Fruit fly (Drosophila melanogaster) whole organism, prepupa: ENCODE results near the gene CG14958.

ENCODE experiments used
- Blimp-1 ChIP-seq: fragments of 200-800 bp; sonication (Bioruptor generic); optimal IDR thresholded peaks from 3 replicates; lab custom pipeline; 2017; ENCODE audit warnings: missing biosample characterization, missing genetic modification characterization, mild to moderate bottlenecking, moderate library complexity, missing genetic modification reagents
- CG10669 ChIP-seq: fragments of 200-800 bp; sonication (Bioruptor generic); optimal IDR thresholded peaks from 3 replicates; lab custom pipeline; 2018; ENCODE audit warnings: missing biosample characterization, mild to moderate bottlenecking, missing genetic modification characterization, moderate library complexity
- CG1621 ChIP-seq: fragments of 200-800 bp; sonication (Bioruptor generic); optimal IDR thresholded peaks from 3 replicates; lab custom pipeline; 2018; ENCODE audit warnings: missing biosample characterization, mild to moderate bottlenecking, missing genetic modification characterization
- CG16779 ChIP-seq: fragments of 200-800 bp; sonication (Bioruptor generic); optimal IDR thresholded peaks from 3 replicates; lab custom pipeline; 2017; ENCODE audit warnings: missing biosample characterization, mild to moderate bottlenecking, missing genetic modification characterization
- CG31627 ChIP-seq: fragments of 200-800 bp; sonication (Bioruptor generic); optimal IDR thresholded peaks from 3 replicates; lab custom pipeline; 2016; ENCODE audit warnings: missing biosample characterization, missing genetic modification characterization
- CG32006 ChIP-seq: fragments of 200-800 bp; sonication (Bioruptor generic); optimal IDR thresholded peaks from 3 replicates; lab custom pipeline; 2017; ENCODE audit warnings: missing biosample characterization, mild to moderate bottlenecking, missing genetic modification characterization
- CG4318 ChIP-seq: fragments of 200-800 bp; sonication (Bioruptor generic); optimal IDR thresholded peaks from 3 replicates; lab custom pipeline; 2017; ENCODE audit warnings: missing biosample characterization, mild to moderate bottlenecking, missing genetic modification characterization
- CG6163 ChIP-seq: fragments of 200-800 bp; sonication (Bioruptor generic); IDR thresholded peaks from 3 replicates; pipeline ENCODE4 v1.3.6; 2022; ENCODE audit warnings: missing biosample characterization, missing genetic modification characterization
- CG6792 ChIP-seq: fragments of 200-800 bp; sonication (Bioruptor generic); optimal IDR thresholded peaks from 3 replicates; lab custom pipeline; 2016; ENCODE audit warnings: missing biosample characterization, missing genetic modification characterization
- CG6808 ChIP-seq: fragments of 200-800 bp; sonication (Bioruptor generic); optimal IDR thresholded peaks from 3 replicates; lab custom pipeline; 2017; ENCODE audit warnings: missing biosample characterization, missing genetic modification characterization, mild to moderate bottlenecking, moderate library complexity, missing genetic modification reagents
- CG6854 ChIP-seq: fragments of 200-800 bp; sonication (Bioruptor generic); optimal IDR thresholded peaks from 2 replicates; lab custom pipeline; 2017; ENCODE audit warnings: missing biosample characterization, mild to moderate bottlenecking, missing genetic modification characterization
- CG7368 ChIP-seq: fragments of 200-800 bp; sonication (Bioruptor generic); optimal IDR thresholded peaks from 3 replicates; lab custom pipeline; 2016; ENCODE audit warnings: missing biosample characterization, missing genetic modification characterization
- CG8119 ChIP-seq: fragments of 200-800 bp; sonication (Bioruptor generic); IDR thresholded peaks from 3 replicates; pipeline ENCODE4 v1.3.6; 2022; ENCODE audit warnings: missing biosample characterization, missing genetic modification characterization
- CG8632 ChIP-seq: fragments of 200-800 bp; sonication (Bioruptor generic); optimal IDR thresholded peaks from 3 replicates; lab custom pipeline; 2016; ENCODE audit warnings: missing biosample characterization, missing genetic modification characterization
- CG9139 ChIP-seq: fragments of 200-800 bp; sonication (Bioruptor generic); optimal IDR thresholded peaks from 3 replicates; lab custom pipeline; 2017; ENCODE audit warnings: missing biosample characterization, mild to moderate bottlenecking, missing genetic modification characterization
- Eip78C ChIP-seq: fragments of 200-800 bp; sonication (Bioruptor generic); peaks from one replicate; lab custom pipeline; 2016; ENCODE audit warnings: missing biosample characterization, missing genetic modification characterization
- Ets96B ChIP-seq: fragments of 200-800 bp; optimal IDR thresholded peaks from 2 replicates; lab custom pipeline; 2019; ENCODE audit warnings: missing biosample characterization, mild to moderate bottlenecking, missing genetic modification characterization, moderate library complexity
- Gug ChIP-seq: fragments of 200-800 bp; sonication (Bioruptor generic); IDR thresholded peaks from 2 replicates; pipeline ENCODE4 v1.3.6; 2022; ENCODE audit warnings: missing biosample characterization, missing genetic modification characterization
- Hr39 ChIP-seq: fragments of 200-800 bp; sonication (Bioruptor generic); optimal IDR thresholded peaks from 2 replicates; lab custom pipeline; 2016; ENCODE audit warnings: missing biosample characterization, missing genetic modification characterization
- Met ChIP-seq: fragments of 200-800 bp; sonication (Bioruptor generic); optimal IDR thresholded peaks from 3 replicates; lab custom pipeline; 2016; ENCODE audit warnings: missing biosample characterization, missing genetic modification characterization
- Smox ChIP-seq: fragments of 200-800 bp; sonication (Bioruptor generic); optimal IDR thresholded peaks from 3 replicates; lab custom pipeline; 2016; ENCODE audit warnings: missing biosample characterization, missing genetic modification characterization
- Sox102F ChIP-seq: fragments of 200-800 bp; sonication (Bioruptor generic); optimal IDR thresholded peaks from 2 replicates; lab custom pipeline; 2016; ENCODE audit warnings: missing biosample characterization, mild to moderate bottlenecking, missing genetic modification characterization
- Sox14 ChIP-seq: fragments of 200-800 bp; sonication (Bioruptor generic); optimal IDR thresholded peaks from 3 replicates; lab custom pipeline; 2016; ENCODE audit warnings: missing biosample characterization, missing genetic modification characterization
- Sox15 ChIP-seq: fragments of 200-800 bp; sonication (Bioruptor generic); optimal IDR thresholded peaks from 3 replicates; lab custom pipeline; 2016; ENCODE audit warnings: missing biosample characterization, missing genetic modification characterization
- achi ChIP-seq: fragments of 200-800 bp; sonication (Bioruptor generic); optimal IDR thresholded peaks from 3 replicates; lab custom pipeline; 2016; ENCODE audit warnings: missing biosample characterization, missing genetic modification characterization
- dsx ChIP-seq: fragments of 200-800 bp; optimal IDR thresholded peaks from 3 replicates; lab custom pipeline; 2019; ENCODE audit warnings: missing biosample characterization, mild to moderate bottlenecking, missing genetic modification characterization, moderate library complexity; ENCODE audit not compliant: poor library complexity, severe bottlenecking
- eg ChIP-seq: fragments of 200-800 bp; sonication (Bioruptor generic); IDR thresholded peaks from 3 replicates; pipeline ENCODE4 v1.3.6; 2022; ENCODE audit warnings: missing biosample characterization, missing genetic modification characterization
- esn ChIP-seq: fragments of 200-800 bp; sonication (Bioruptor generic); optimal IDR thresholded peaks from 2 replicates; lab custom pipeline; 2016; ENCODE audit warnings: missing biosample characterization, mild to moderate bottlenecking, missing genetic modification characterization, moderate library complexity
- fd59A ChIP-seq: fragments of 200-800 bp; sonication (Bioruptor generic); optimal IDR thresholded peaks from 2 replicates; lab custom pipeline; 2017; ENCODE audit warnings: missing biosample characterization, mild to moderate bottlenecking, missing genetic modification characterization, missing genetic modification reagents
- fd85E ChIP-seq: fragments of 200-800 bp; sonication (Bioruptor generic); optimal IDR thresholded peaks from 3 replicates; lab custom pipeline; 2016; ENCODE audit warnings: missing biosample characterization, missing genetic modification characterization
- fkh ChIP-seq: fragments of 200-800 bp; sonication (Bioruptor generic); optimal IDR thresholded peaks from 3 replicates; lab custom pipeline; 2017; ENCODE audit warnings: missing biosample characterization, mild to moderate bottlenecking, missing genetic modification characterization, moderate library complexity
- salr ChIP-seq, 2 experiments: fragments of 200-800 bp; sonication (Bioruptor generic); optimal IDR thresholded peaks; 3 replicates each; lab custom pipeline; 2016 to 2018; ENCODE audit warnings: missing biosample characterization in 2 of 2, missing genetic modification characterization in 2 of 2, mild to moderate bottlenecking in 1 of 2
- spab ChIP-seq: fragments of 200-800 bp; sonication (Bioruptor generic); optimal IDR thresholded peaks from 2 replicates; lab custom pipeline; 2017; ENCODE audit warnings: missing biosample characterization, mild to moderate bottlenecking, missing genetic modification characterization, missing genetic modification reagents
- svp ChIP-seq: fragments of 200-800 bp; sonication (Bioruptor generic); peaks from one replicate; lab custom pipeline; 2016; ENCODE audit warnings: missing biosample characterization, missing genetic modification characterization
- topi ChIP-seq: fragments of 200-800 bp; sonication (Bioruptor generic); optimal IDR thresholded peaks from 3 replicates; lab custom pipeline; 2016; ENCODE audit warnings: missing biosample characterization, missing genetic modification characterization

CG14958 gene

DNA sequence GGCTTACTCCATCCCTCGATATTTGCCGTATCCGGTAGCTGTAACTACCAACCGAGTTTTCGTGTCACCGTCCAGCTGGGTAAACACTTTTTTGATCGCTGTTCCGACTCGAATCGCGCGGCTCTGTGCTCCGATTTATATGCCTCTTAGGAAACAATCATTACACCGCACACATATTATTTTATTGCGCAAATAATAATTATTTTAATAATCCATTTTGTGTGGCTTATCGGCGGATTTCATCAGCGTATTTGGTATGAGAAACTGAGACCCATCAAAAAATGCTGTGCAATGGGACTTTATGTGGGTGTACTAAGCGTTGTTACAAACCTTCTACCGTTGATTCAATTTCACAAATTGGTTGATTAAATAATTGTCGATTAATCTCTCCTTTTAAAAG lies 13.3 kb downstream of the CG14958 start, which contains the start of gene CG32271:
Gene CG32271 (minus strand): TSS at position 101 of the 400 bp plus-strand sequence.
- TF ChIP-seq CG10669 (no peak), Smox (GFP tag; lab: Kevin White, UChicago) (no peak), Hr39 (GFP tag; lab: Kevin White, UChicago) (no peak), Met (GFP tag; lab: Kevin White, UChicago) (no peak), svp (no peak), fkh (no peak), fd85E (GFP tag; lab: Kevin White, UChicago) (no peak), CG6808 (GFP tag; lab: Kevin White, UChicago) (no peak), CG8119 (GFP tag; lab: Robert Waterston, UW) (no peak), CG31627 (GFP tag; lab: Kevin White, UChicago) (no peak), Eip78C (GFP tag; lab: Kevin White, UChicago) (no peak), CG6163 (GFP tag; lab: Robert Waterston, UW) (no peak), eg (GFP tag; lab: Robert Waterston, UW) (no peak)

DNA sequence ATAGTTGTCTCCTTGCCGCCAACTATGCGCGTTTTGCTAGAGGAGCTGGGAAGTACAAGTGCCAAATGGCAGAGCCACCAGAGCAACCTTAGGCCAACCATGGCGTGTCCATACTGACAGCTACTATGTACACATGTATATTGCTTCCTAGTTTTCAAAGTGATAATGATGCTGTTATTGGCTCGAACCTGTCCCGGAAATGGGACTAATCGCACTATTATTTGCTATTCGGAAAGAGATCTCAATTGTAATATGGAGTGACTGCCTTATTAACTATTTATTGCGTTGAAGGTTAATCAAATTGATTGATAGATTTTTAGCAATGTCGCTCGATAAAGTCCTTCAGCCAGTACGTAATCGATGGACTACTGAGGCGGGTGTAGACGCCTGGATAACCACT lies 14.6 kb downstream of the CG14958 start, which contains the start of gene CG33159:
Gene CG33159 (minus strand): TSS at position 101 of the 400 bp plus-strand sequence.
- no peak for TF ChIP-seq Ets96B (tag; lab: Kevin White, UChicago)
- TF ChIP-seq spab (GFP tag; lab: Kevin White, UChicago): no peak
- no peak for TF ChIP-seq CG8632 (GFP tag; lab: Kevin White, UChicago)
- TF ChIP-seq Sox102F (GFP tag; lab: Kevin White, UChicago): no peak
- no peak for TF ChIP-seq esn (GFP tag; lab: Kevin White, UChicago)
- TF ChIP-seq CG6163 (GFP tag; lab: Robert Waterston, UW): no peak
- no peak for TF ChIP-seq CG1621 (tag; lab: Kevin White, UChicago)
- no peak for TF ChIP-seq CG32006
- TF ChIP-seq Sox15: no peak
- no peak for TF ChIP-seq CG6854
- no peak for TF ChIP-seq fkh
- TF ChIP-seq CG6792 (GFP tag; lab: Kevin White, UChicago): no peak

DNA sequence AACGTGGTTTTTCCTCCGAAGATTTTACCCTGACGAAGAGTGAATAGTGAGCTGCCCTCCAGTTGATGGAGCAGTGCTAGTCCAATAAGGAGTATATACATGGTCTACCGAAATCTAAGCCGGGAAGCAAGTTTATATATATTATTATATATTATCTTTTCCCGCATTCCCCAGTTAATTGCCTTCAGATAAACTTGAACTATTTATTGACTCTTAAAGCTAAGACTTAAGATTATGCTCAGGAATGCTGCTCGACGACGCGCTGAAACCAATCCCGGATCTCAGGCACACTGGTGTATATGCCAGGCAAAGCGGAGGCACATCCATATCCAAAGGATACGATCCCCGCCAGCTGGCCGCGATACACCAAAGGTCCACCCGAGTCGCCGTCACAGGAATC lies 15.6 kb downstream of the CG14958 start, which contains the start of gene CG32277:
Gene CG32277 (minus strand): TSS at position 101 of the 400 bp plus-strand sequence.
- no peak for TF ChIP-seq CG10669
- no peak for TF ChIP-seq Sox102F (GFP tag; lab: Kevin White, UChicago)
- no peak for TF ChIP-seq achi

DNA sequence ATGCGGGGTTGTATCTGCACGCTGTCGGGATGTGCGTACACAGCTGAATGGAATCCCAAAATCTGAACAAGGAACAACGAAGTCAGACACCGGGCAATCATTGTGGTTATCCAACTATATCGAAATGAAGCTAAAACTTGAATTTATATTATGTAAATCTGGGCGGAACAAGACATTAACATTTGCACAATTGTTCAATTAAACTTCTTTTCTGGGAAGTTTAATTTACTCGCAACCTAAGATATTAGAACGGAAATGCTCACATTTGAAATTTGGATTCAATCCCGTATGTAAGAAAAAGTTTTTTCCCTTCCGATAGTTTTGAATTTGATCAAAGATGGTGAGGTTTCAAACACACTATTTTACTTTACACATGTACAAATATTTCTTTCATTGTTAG lies 16.5 kb downstream of the CG14958 start, which contains the start of gene CG33160:
Gene CG33160 (minus strand): TSS at position 101 of the 400 bp plus-strand sequence.
- TF ChIP-seq Eip78C (GFP tag; lab: Kevin White, UChicago) (no peak), CG8119 (GFP tag; lab: Robert Waterston, UW) (no peak), Sox14 (no peak), salr (GFP tag; optimal IDR thresholded peaks at IDR 0.05; lab: Kevin White, UChicago) (no peak), Hr39 (GFP tag; lab: Kevin White, UChicago) (no peak), Gug (GFP tag; lab: Robert Waterston, UW) (no peak), CG6808 (GFP tag; lab: Kevin White, UChicago) (no peak)

DNA sequence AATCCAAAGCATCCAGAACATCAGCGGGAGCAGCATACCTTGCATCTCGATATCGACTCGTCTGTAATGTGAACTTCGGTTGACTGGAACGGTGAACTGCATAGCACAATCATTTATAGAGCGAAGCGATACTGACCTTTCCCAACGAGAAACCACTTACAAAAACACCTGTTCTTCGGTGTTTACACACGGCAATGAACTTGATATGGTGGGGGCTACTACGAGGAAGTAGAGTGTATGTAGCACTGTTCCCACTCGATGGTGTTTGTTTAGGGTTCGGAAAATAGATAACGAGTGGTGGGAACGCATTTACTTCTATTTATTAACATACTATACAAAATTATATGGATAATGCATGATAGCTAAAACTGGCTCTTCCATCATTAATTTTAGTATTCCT lies 19.1 kb downstream of the CG14958 start, which contains the start of the genes CG32269 and CG32270:
Gene CG32269 (minus strand): TSS at position 91 of the 400 bp plus-strand sequence.
Gene CG32270 (minus strand): TSS at position 91 of the 400 bp plus-strand sequence.
- no peak for TF ChIP-seq Blimp-1 (GFP tag; lab: Kevin White, UChicago)
- TF ChIP-seq fd85E (GFP tag; lab: Kevin White, UChicago): no peak
- no peak for TF ChIP-seq CG7368 (GFP tag; lab: Kevin White, UChicago)
- no peak for TF ChIP-seq CG8119 (GFP tag; lab: Robert Waterston, UW)
- TF ChIP-seq fd59A (GFP tag; lab: Kevin White, UChicago): no peak
- no peak for TF ChIP-seq CG6808 (GFP tag; lab: Kevin White, UChicago)
- no peak for TF ChIP-seq CG6792 (GFP tag; lab: Kevin White, UChicago)
- TF ChIP-seq CG6854: no peak
- no peak for TF ChIP-seq CG9139
- TF ChIP-seq spab (GFP tag; lab: Kevin White, UChicago): no peak
- TF ChIP-seq CG16779: no peak
- no peak for TF ChIP-seq CG4318 (GFP tag; lab: Kevin White, UChicago)
- no peak for TF ChIP-seq dsx (GFP tag; lab: Kevin White, UChicago)
- TF ChIP-seq Gug (GFP tag; lab: Robert Waterston, UW): no peak
- no peak for TF ChIP-seq topi (GFP tag; lab: Kevin White, UChicago)
